Worm (Caenorhabditis elegans) whole organism, L1 larva: Measurements from ENCODE around the gene hxk-3.

ENCODE experiments used
- C04F5.9 ChIP-seq: sonication (generic microtip); optimal IDR thresholded peaks from 2 replicates; lab custom pipeline; 2016; ENCODE audit warnings: missing genetic modification characterization, missing compliant biosample characterization
- C16A3.4 ChIP-seq: fragments of 150-350 bp; optimal IDR thresholded peaks from 2 replicates; lab custom pipeline; 2014; ENCODE audit warnings: missing biosample characterization, missing genetic modification characterization
- C34B4.2 ChIP-seq: sonication (generic microtip); optimal IDR thresholded peaks from 2 replicates; lab custom pipeline; 2017; ENCODE audit warnings: mild to moderate bottlenecking, missing genetic modification characterization, missing compliant biosample characterization
- F16B12.6 ChIP-seq: fragments of 150-350 bp; optimal IDR thresholded peaks from 2 replicates; lab custom pipeline; 2014; ENCODE audit warnings: missing biosample characterization, missing genetic modification characterization
- Y116A8C.19 ChIP-seq: sonication (generic microtip); optimal IDR thresholded peaks from 2 replicates; lab custom pipeline; 2016; ENCODE audit warnings: missing compliant biosample characterization, missing genetic modification characterization, borderline replicate concordance
- alr-1 ChIP-seq: fragments of 200-800 bp; sonication (Bioruptor generic); optimal IDR thresholded peaks from 2 replicates; lab custom pipeline; 2018; ENCODE audit warnings: borderline replicate concordance, mild to moderate bottlenecking, missing genetic modification characterization, missing compliant biosample characterization
- ama-1 ChIP-seq: fragments of 150-350 bp; optimal IDR thresholded peaks from 2 replicates; lab custom pipeline; 2014
- blmp-1 ChIP-seq: fragments of 150-350 bp; optimal IDR thresholded peaks from 2 replicates; lab custom pipeline; 2014; ENCODE audit warnings: missing biosample characterization, missing genetic modification characterization
- ceh-82 ChIP-seq, 3 experiments: fragments of 150-350 bp in 1 of 3; sonication (generic microtip) in 2 of 3; optimal IDR thresholded peaks; 2 replicates each; lab custom pipeline; 2014 to 2017; ENCODE audit warnings: missing biosample characterization in 3 of 3, missing genetic modification characterization in 3 of 3
- efl-1 ChIP-seq, 4 experiments: fragments of 150-350 bp; optimal IDR thresholded peaks in 3 of 4; peaks in 1 of 4; 1 replicate in 1 of 4; 2 replicates in 3 of 4; lab custom pipeline; 2014; ENCODE audit warnings: missing biosample characterization in 2 of 4, missing genetic modification characterization in 2 of 4, missing genetic modification reagents in 2 of 4
- egl-13 ChIP-seq: sonication (generic microtip); optimal IDR thresholded peaks from 2 replicates; lab custom pipeline; 2016; ENCODE audit warnings: missing genotype, missing genetic modification reagents, missing genetic modification characterization, missing compliant biosample characterization
- elt-2 ChIP-seq: sonication (generic microtip); optimal IDR thresholded peaks from 2 replicates; lab custom pipeline; 2016; ENCODE audit warnings: missing genetic modification characterization, mild to moderate bottlenecking, inconsistent platforms, missing compliant biosample characterization, missing genetic modification reagents
- elt-3 ChIP-seq, 6 experiments: fragments of 150-350 bp in 1 of 6; sonication (generic microtip); optimal IDR thresholded peaks; 2 replicates each; lab custom pipeline; 2017 to 2018; ENCODE audit warnings: missing biosample characterization in 6 of 6, missing genetic modification characterization in 6 of 6, inconsistent platforms in 1 of 6
- ets-5 ChIP-seq: fragments of 200-800 bp; sonication (Bioruptor generic); IDR thresholded peaks from 2 replicates; pipeline ENCODE4 v1.3.6; 2022; ENCODE audit warnings: missing genetic modification characterization, missing compliant biosample characterization
- fkh-10 ChIP-seq: sonication (generic microtip); optimal IDR thresholded peaks from 2 replicates; lab custom pipeline; 2017; ENCODE audit warnings: missing biosample characterization, missing genetic modification reagents, missing genetic modification characterization
- fkh-4 ChIP-seq: sonication (generic microtip); optimal IDR thresholded peaks from 2 replicates; lab custom pipeline; 2016; ENCODE audit warnings: missing compliant biosample characterization, missing genetic modification characterization, borderline replicate concordance
- fkh-8 ChIP-seq: sonication (generic microtip); optimal IDR thresholded peaks from 2 replicates; lab custom pipeline; 2016; ENCODE audit warnings: mild to moderate bottlenecking, missing genetic modification characterization, missing compliant biosample characterization
- fos-1 ChIP-seq: fragments of 150-350 bp; optimal IDR thresholded peaks from 2 replicates; lab custom pipeline; 2014; ENCODE audit warnings: missing biosample characterization, missing genetic modification characterization
- hlh-17 ChIP-seq: fragments of 200-800 bp; sonication (Bioruptor generic); optimal IDR thresholded peaks from 2 replicates; lab custom pipeline; 2018; ENCODE audit warnings: missing genetic modification characterization, mild to moderate bottlenecking, missing compliant biosample characterization, moderate library complexity, borderline replicate concordance
- hlh-4 ChIP-seq: sonication (generic microtip); optimal IDR thresholded peaks from 2 replicates; lab custom pipeline; 2016; ENCODE audit warnings: mild to moderate bottlenecking, missing genetic modification characterization, missing compliant biosample characterization
- irx-1 ChIP-seq: sonication (generic microtip); optimal IDR thresholded peaks from 2 replicates; lab custom pipeline; 2016; ENCODE audit warnings: missing genetic modification characterization, missing compliant biosample characterization
- isw-1 ChIP-seq: fragments of 200-800 bp; sonication (Bioruptor generic); IDR thresholded peaks from 2 replicates; pipeline ENCODE4 v1.3.6; 2022; ENCODE audit warnings: missing genetic modification characterization, missing compliant biosample characterization
- lin-14 ChIP-seq: fragments of 200-800 bp; sonication (Bioruptor generic); optimal IDR thresholded peaks from 2 replicates; lab custom pipeline; 2018; ENCODE audit warnings: mild to moderate bottlenecking, missing genetic modification characterization, moderate library complexity, missing compliant biosample characterization
- lir-3 ChIP-seq: sonication (generic microtip); optimal IDR thresholded peaks from 2 replicates; lab custom pipeline; 2016; ENCODE audit warnings: mild to moderate bottlenecking, missing genetic modification characterization, moderate library complexity, missing compliant biosample characterization; ENCODE audit not compliant: poor library complexity
- lsy-2 ChIP-seq, 2 experiments: fragments of 150-350 bp; optimal IDR thresholded peaks; 2 replicates each; lab custom pipeline; 2014; ENCODE audit warnings: missing biosample characterization in 2 of 2, missing genetic modification characterization in 2 of 2
- mef-2 ChIP-seq: fragments of 150-350 bp; optimal IDR thresholded peaks from 2 replicates; lab custom pipeline; 2014; ENCODE audit warnings: missing biosample characterization, missing genetic modification characterization
- mep-1 ChIP-seq: fragments of 150-350 bp; optimal IDR thresholded peaks from 2 replicates; lab custom pipeline; 2014; ENCODE audit warnings: missing biosample characterization, missing genetic modification characterization
- nhr-11 ChIP-seq: fragments of 150-350 bp; optimal IDR thresholded peaks from 2 replicates; lab custom pipeline; 2014; ENCODE audit warnings: missing biosample characterization, missing genetic modification characterization
- nhr-12 ChIP-seq: sonication (generic microtip); optimal IDR thresholded peaks from 2 replicates; lab custom pipeline; 2017; ENCODE audit warnings: missing biosample characterization, missing genetic modification characterization
- nhr-19 ChIP-seq: fragments of 200-800 bp; sonication (Bioruptor generic); conservative IDR thresholded peaks from 2 replicates; pipeline ENCODE4 v1.3.6; 2022; ENCODE audit warnings: missing genetic modification characterization, missing compliant biosample characterization
- nhr-20 ChIP-seq: sonication (generic microtip); optimal IDR thresholded peaks from 2 replicates; lab custom pipeline; 2016; ENCODE audit warnings: mild to moderate bottlenecking, missing genetic modification characterization, missing compliant biosample characterization
- nhr-237 ChIP-seq: fragments of 150-350 bp; optimal IDR thresholded peaks from 2 replicates; lab custom pipeline; 2014; ENCODE audit warnings: missing biosample characterization, missing genetic modification characterization
- nhr-77 ChIP-seq: fragments of 150-350 bp; optimal IDR thresholded peaks from 2 replicates; lab custom pipeline; 2014; ENCODE audit warnings: missing biosample characterization, missing genetic modification characterization
- nhr-84 ChIP-seq: sonication (generic microtip); optimal IDR thresholded peaks from 2 replicates; lab custom pipeline; 2017; ENCODE audit warnings: missing biosample characterization, missing genetic modification characterization
- nhr-85 ChIP-seq: sonication (generic microtip); peaks from one replicate; lab custom pipeline; 2016; ENCODE audit warnings: missing genetic modification characterization, inconsistent platforms, missing compliant biosample characterization
- nhr-90 ChIP-seq: sonication (generic microtip); optimal IDR thresholded peaks from 2 replicates; lab custom pipeline; 2016; ENCODE audit warnings: mild to moderate bottlenecking, missing genetic modification characterization, missing compliant biosample characterization; ENCODE audit not compliant: poor library complexity
- pag-3 ChIP-seq: sonication (generic microtip); optimal IDR thresholded peaks from 2 replicates; lab custom pipeline; 2017; ENCODE audit warnings: missing genetic modification characterization, mild to moderate bottlenecking, missing compliant biosample characterization, antibody characterized with exemption, borderline replicate concordance; ENCODE audit not compliant: insufficient read depth
- pax-3 ChIP-seq: fragments of 200-800 bp; sonication (Bioruptor generic); optimal IDR thresholded peaks from 2 replicates; lab custom pipeline; 2018; ENCODE audit warnings: mild to moderate bottlenecking, missing genetic modification characterization, moderate library complexity, missing compliant biosample characterization
- rnt-1 ChIP-seq: sonication (generic microtip); optimal IDR thresholded peaks from 2 replicates; lab custom pipeline; 2016; ENCODE audit warnings: mild to moderate bottlenecking, missing genetic modification characterization, moderate library complexity, missing compliant biosample characterization
- snpc-4 ChIP-seq: fragments of 150-350 bp; optimal IDR thresholded peaks from 2 replicates; lab custom pipeline; 2014; ENCODE audit warnings: missing biosample characterization, missing genetic modification characterization
- sptf-1 ChIP-seq: fragments of 150-350 bp; optimal IDR thresholded peaks from 2 replicates; lab custom pipeline; 2014; ENCODE audit warnings: missing biosample characterization, missing genetic modification characterization
- sup-37 ChIP-seq: fragments of 200-800 bp; sonication (Bioruptor generic); optimal IDR thresholded peaks from 2 replicates; lab custom pipeline; 2018; ENCODE audit warnings: mild to moderate bottlenecking, missing genetic modification characterization, missing compliant biosample characterization
- swsn-7 ChIP-seq: sonication (generic microtip); optimal IDR thresholded peaks from 2 replicates; lab custom pipeline; 2016; ENCODE audit warnings: missing genetic modification characterization, missing compliant biosample characterization
- tbx-2 ChIP-seq: sonication (generic microtip); optimal IDR thresholded peaks from 2 replicates; lab custom pipeline; 2016; ENCODE audit warnings: missing genetic modification characterization, missing compliant biosample characterization
- tlp-1 ChIP-seq: fragments of 150-350 bp; optimal IDR thresholded peaks from 2 replicates; lab custom pipeline; 2014; ENCODE audit warnings: missing biosample characterization, missing genetic modification characterization
- unc-30 ChIP-seq: sonication (generic microtip); optimal IDR thresholded peaks from 2 replicates; lab custom pipeline; 2017; ENCODE audit warnings: missing biosample characterization, missing genetic modification characterization
- unc-62 ChIP-seq: fragments of 150-350 bp; optimal IDR thresholded peaks from 2 replicates; lab custom pipeline; 2014; ENCODE audit warnings: missing biosample characterization, missing genetic modification reagents, missing genetic modification characterization
- unc-98 ChIP-seq: fragments of 200-800 bp; sonication (Bioruptor generic); IDR thresholded peaks from 2 replicates; pipeline ENCODE4 v1.3.6; 2022; ENCODE audit warnings: missing genetic modification characterization, missing compliant biosample characterization
- vab-15 ChIP-seq: sonication (generic microtip); optimal IDR thresholded peaks from 2 replicates; lab custom pipeline; 2017; ENCODE audit warnings: missing genotype, mild to moderate bottlenecking, missing genetic modification characterization, missing compliant biosample characterization
- zag-1 ChIP-seq: fragments of 150-350 bp; optimal IDR thresholded peaks from 2 replicates; lab custom pipeline; 2014; ENCODE audit warnings: missing biosample characterization, missing genetic modification characterization
- zip-4 ChIP-seq: fragments of 200-800 bp; sonication (Bioruptor generic); optimal IDR thresholded peaks from 2 replicates; lab custom pipeline; 2018; ENCODE audit warnings: mild to moderate bottlenecking, missing genetic modification characterization, moderate library complexity, missing compliant biosample characterization

Gene hxk-3

ce11 chrIV:1453451-1453850 is 44.0 kb upstream of the hxk-3 start (continued):
- TF ChIP-seq elt-3 (tag; optimal IDR thresholded peaks at IDR 0.05; lab: Kevin White, UChicago) (peak in 4 of 6 experiments; percentile 30 to 71 (median 43)), isw-1 (GFP tag; lab: Robert Waterston, UW) (no peak), nhr-84 (tag; lab: Kevin White, UChicago) (no peak), C34B4.2 (no peak), elt-2 (no peak), nhr-85 (peak; percentile 69), nhr-237 (no peak), mef-2 (tag; lab: Kevin White, UChicago) (no peak)

- no peak for TF ChIP-seq rnt-1
- TF ChIP-seq fkh-4 (tag; lab: Kevin White, UChicago): no peak
- peak; percentile 74 for TF ChIP-seq nhr-90
- TF ChIP-seq nhr-77: no peak
- TF ChIP-seq swsn-7 (tag; lab: Kevin White, UChicago): no peak
- no peak for TF ChIP-seq nhr-84 (tag; lab: Kevin White, UChicago)
- TF ChIP-seq mep-1: peak; percentile 7
- TF ChIP-seq egl-13: no peak
- no peak for TF ChIP-seq F16B12.6
- TF ChIP-seq mef-2 (tag; lab: Kevin White, UChicago): no peak
- TF ChIP-seq nhr-237: no peak
- TF ChIP-seq elt-2: peak; percentile 81
- TF ChIP-seq sptf-1 (tag; lab: Kevin White, UChicago): no peak
- TF ChIP-seq unc-98 (GFP tag; lab: Robert Waterston, UW): no peak
- TF ChIP-seq nhr-11 (tag; lab: Kevin White, UChicago): no peak
- TF ChIP-seq lin-14 (GFP tag; lab: Kevin White, UChicago): peak; percentile 58
- TF ChIP-seq nhr-12 (tag; lab: Kevin White, UChicago): no peak
- no peak for TF ChIP-seq hlh-17 (GFP tag; lab: Kevin White, UChicago)
- no peak for TF ChIP-seq C04F5.9
- TF ChIP-seq pag-3 (tag; lab: Kevin White, UChicago): no peak
- peak; percentile 61 for TF ChIP-seq nhr-19
- TF ChIP-seq pax-3 (tag; lab: Kevin White, UChicago): no peak
- TF ChIP-seq efl-1 (optimal IDR thresholded peaks at IDR 0.05; lab: Kevin White, UChicago): no peak
- TF ChIP-seq efl-1 (GFP tag; optimal IDR thresholded peaks at IDR 0.05 in 1 of 2; lab: Kevin White, UChicago): peak in 1 of 2 experiments; percentile 71
- no peak for TF ChIP-seq ama-1
- TF ChIP-seq zag-1 (tag; lab: Kevin White, UChicago): no peak
- TF ChIP-seq ceh-82 (tag; optimal IDR thresholded peaks at IDR 0.05; lab: Kevin White, UChicago): no peak
- TF ChIP-seq fos-1 (tag; lab: Kevin White, UChicago): no peak
- peak; percentile 47 for TF ChIP-seq blmp-1 (tag; lab: Kevin White, UChicago)
- no peak for TF ChIP-seq irx-1 (tag; lab: Kevin White, UChicago)
- no peak for TF ChIP-seq vab-15
- no peak for TF ChIP-seq Y116A8C.19 (tag; lab: Kevin White, UChicago)
- TF ChIP-seq hlh-4 (tag; lab: Kevin White, UChicago): no peak
- no peak for TF ChIP-seq sup-37 (GFP tag; lab: Kevin White, UChicago)
- TF ChIP-seq snpc-4: no peak
- TF ChIP-seq fkh-10 (GFP tag; lab: Kevin White, UChicago): no peak
- no peak for TF ChIP-seq unc-30 (tag; lab: Kevin White, UChicago)
- TF ChIP-seq C34B4.2: no peak
- no peak for TF ChIP-seq lir-3
- TF ChIP-seq tbx-2 (tag; lab: Kevin White, UChicago): peak; percentile 40
- TF ChIP-seq lsy-2 (tag; optimal IDR thresholded peaks at IDR 0.05; lab: Kevin White, UChicago): peak in 1 of 2 experiments; percentile 26
- TF ChIP-seq alr-1: no peak
- TF ChIP-seq nhr-20 (tag; lab: Kevin White, UChicago): peak; percentile 76
- no peak for TF ChIP-seq tlp-1 (tag; lab: Kevin White, UChicago)
- TF ChIP-seq unc-62 (GFP tag; lab: Kevin White, UChicago): no peak
- no peak for TF ChIP-seq ets-5 (GFP tag; lab: Robert Waterston, UW)
- TF ChIP-seq zip-4 (GFP tag; lab: Kevin White, UChicago): no peak
- no peak for TF ChIP-seq fkh-8 (tag; lab: Kevin White, UChicago)
- TF ChIP-seq C16A3.4 (tag; lab: Kevin White, UChicago): no peak
Observed at ce11 chrIV:1454194-1454593, 43.2 kb upstream of the hxk-3 start.
